Worm (Caenorhabditis elegans) whole organism, L2 larva: ENCODE data around the gene C52E4.7.

Experiments used
- C34F6.9 ChIP-seq: fragments of 150-350 bp; optimal IDR thresholded peaks from 2 replicates; lab custom pipeline; 2014; ENCODE audit warnings: missing biosample characterization, missing genetic modification characterization
- F13H6.1 ChIP-seq: sonication (generic microtip); optimal IDR thresholded peaks from 2 replicates; lab custom pipeline; 2016; ENCODE audit warnings: missing genetic modification characterization, missing compliant biosample characterization
- R02D3.7 ChIP-seq: fragments of 150-350 bp; optimal IDR thresholded peaks from 2 replicates; lab custom pipeline; 2014; ENCODE audit warnings: missing biosample characterization, missing genetic modification characterization
- Y55F3AM.14 ChIP-seq: fragments of 200-800 bp; sonication (Bioruptor generic); optimal IDR thresholded peaks from 2 replicates; lab custom pipeline; 2018; ENCODE audit warnings: mild to moderate bottlenecking, missing genetic modification characterization, missing compliant biosample characterization
- ZK546.5 ChIP-seq: sonication (generic microtip); optimal IDR thresholded peaks from 2 replicates; lab custom pipeline; 2017; ENCODE audit warnings: missing biosample characterization, missing genetic modification characterization
- alr-1 ChIP-seq: fragments of 150-350 bp; optimal IDR thresholded peaks from 2 replicates; lab custom pipeline; 2014; ENCODE audit warnings: missing biosample characterization, missing genetic modification characterization
- ama-1 ChIP-seq: fragments of 150-350 bp; optimal IDR thresholded peaks from 2 replicates; lab custom pipeline; 2018; ENCODE audit warnings: inconsistent platforms
- blmp-1 ChIP-seq: sonication (generic microtip); optimal IDR thresholded peaks from 2 replicates; lab custom pipeline; 2017; ENCODE audit warnings: missing genetic modification characterization, mild to moderate bottlenecking, missing compliant biosample characterization, antibody characterized with exemption, moderate library complexity; ENCODE audit not compliant: insufficient read depth
- ceh-16 ChIP-seq: fragments of 150-350 bp; optimal IDR thresholded peaks from 2 replicates; lab custom pipeline; 2014; ENCODE audit warnings: missing biosample characterization, missing genetic modification characterization
- crh-2 ChIP-seq: sonication (generic microtip); optimal IDR thresholded peaks from 2 replicates; lab custom pipeline; 2017; ENCODE audit warnings: missing biosample characterization, missing genetic modification characterization
- egl-27 ChIP-seq: sonication (generic microtip); optimal IDR thresholded peaks from 3 replicates; lab custom pipeline; 2017; ENCODE audit warnings: missing biosample characterization, missing genetic modification reagents, missing genetic modification characterization
- elt-3 ChIP-seq: sonication (generic microtip); optimal IDR thresholded peaks from 2 replicates; lab custom pipeline; 2017; ENCODE audit warnings: missing biosample characterization, missing genetic modification characterization
- gmeb-1 ChIP-seq: fragments of 150-350 bp; optimal IDR thresholded peaks from 2 replicates; lab custom pipeline; 2014; ENCODE audit warnings: missing biosample characterization, missing genetic modification characterization
- lin-11 ChIP-seq: fragments of 150-350 bp; sonication (generic microtip); optimal IDR thresholded peaks from 2 replicates; lab custom pipeline; 2014; ENCODE audit warnings: missing biosample characterization, missing genetic modification characterization, inconsistent platforms, mixed read lengths
- lin-39 ChIP-seq: fragments of 150-350 bp; optimal IDR thresholded peaks from 2 replicates; lab custom pipeline; 2014; ENCODE audit warnings: missing biosample characterization, missing genetic modification reagents, missing genetic modification characterization
- lsy-2 ChIP-seq, 2 experiments: fragments of 150-350 bp in 1 of 2; sonication (generic microtip) in 1 of 2; optimal IDR thresholded peaks; 2 replicates each; lab custom pipeline; 2014 to 2017; ENCODE audit warnings: missing biosample characterization in 2 of 2, missing genetic modification characterization in 2 of 2
- mab-5 ChIP-seq: fragments of 150-350 bp; optimal IDR thresholded peaks from 2 replicates; lab custom pipeline; 2014; ENCODE audit warnings: missing biosample characterization, missing genetic modification characterization
- mbf-1 ChIP-seq: sonication (generic microtip); optimal IDR thresholded peaks from 2 replicates; lab custom pipeline; 2017; ENCODE audit warnings: missing biosample characterization, missing genetic modification characterization
- nhr-11 ChIP-seq: fragments of 150-350 bp; optimal IDR thresholded peaks from 2 replicates; lab custom pipeline; 2014; ENCODE audit warnings: missing biosample characterization, missing genetic modification characterization
- nhr-129 ChIP-seq: fragments of 150-350 bp; optimal IDR thresholded peaks from 2 replicates; lab custom pipeline; 2014; ENCODE audit warnings: missing biosample characterization, missing genetic modification characterization
- nhr-21 ChIP-seq: fragments of 150-350 bp; optimal IDR thresholded peaks from 2 replicates; lab custom pipeline; 2014; ENCODE audit warnings: missing biosample characterization, missing genetic modification characterization
- nhr-237 ChIP-seq: fragments of 150-350 bp; optimal IDR thresholded peaks from 2 replicates; lab custom pipeline; 2014; ENCODE audit warnings: missing biosample characterization, missing genetic modification characterization
- nhr-25 ChIP-seq: fragments of 150-350 bp; sonication (generic microtip); optimal IDR thresholded peaks from 3 replicates; lab custom pipeline; 2014; ENCODE audit warnings: missing biosample characterization, missing genetic modification characterization
- nhr-6 ChIP-seq: fragments of 150-350 bp; optimal IDR thresholded peaks from 2 replicates; lab custom pipeline; 2014; ENCODE audit warnings: missing biosample characterization, missing genetic modification characterization
- nhr-77 ChIP-seq: fragments of 150-350 bp; optimal IDR thresholded peaks from 2 replicates; lab custom pipeline; 2014; ENCODE audit warnings: missing biosample characterization, missing genetic modification characterization
- peb-1 ChIP-seq: fragments of 150-350 bp; optimal IDR thresholded peaks from 2 replicates; lab custom pipeline; 2014; ENCODE audit warnings: missing biosample characterization, missing genetic modification characterization
- sem-4 ChIP-seq: fragments of 150-350 bp; optimal IDR thresholded peaks from 2 replicates; lab custom pipeline; 2014; ENCODE audit warnings: missing biosample characterization, missing genetic modification reagents, missing genetic modification characterization
- skn-1 ChIP-seq: sonication (generic microtip); optimal IDR thresholded peaks from 2 replicates; lab custom pipeline; 2017; ENCODE audit warnings: missing biosample characterization, missing genetic modification characterization
- sma-9 ChIP-seq, 2 experiments: fragments of 150-350 bp in 1 of 2; sonication (generic microtip) in 1 of 2; optimal IDR thresholded peaks; 2 replicates each; lab custom pipeline; 2014 to 2016; ENCODE audit warnings: missing genetic modification characterization in 2 of 2, mild to moderate bottlenecking in 1 of 2, missing biosample characterization in 1 of 2, missing compliant biosample characterization in 1 of 2, missing genetic modification reagents in 1 of 2, moderate library complexity in 1 of 2
- unc-39 ChIP-seq: fragments of 150-350 bp; optimal IDR thresholded peaks from 2 replicates; lab custom pipeline; 2014; ENCODE audit warnings: missing biosample characterization, missing genetic modification characterization
- unc-55 ChIP-seq: fragments of 150-350 bp; sonication (generic microtip); optimal IDR thresholded peaks from 3 replicates; lab custom pipeline; 2014; ENCODE audit warnings: missing biosample characterization, missing genetic modification reagents, missing genetic modification characterization
- unc-62 ChIP-seq: fragments of 150-350 bp; optimal IDR thresholded peaks from 2 replicates; lab custom pipeline; 2014; ENCODE audit warnings: missing biosample characterization, missing genetic modification reagents, missing genetic modification characterization
- zag-1 ChIP-seq: fragments of 150-350 bp; optimal IDR thresholded peaks from 2 replicates; lab custom pipeline; 2014; ENCODE audit warnings: missing biosample characterization, missing genetic modification characterization
- ztf-11 ChIP-seq: sonication (generic microtip); optimal IDR thresholded peaks from 2 replicates; lab custom pipeline; 2017; ENCODE audit warnings: missing biosample characterization, missing genetic modification characterization
- ztf-4 ChIP-seq: fragments of 150-350 bp; optimal IDR thresholded peaks from 2 replicates; lab custom pipeline; 2014; ENCODE audit warnings: missing biosample characterization, missing genetic modification characterization

C52E4.7 gene

DNA sequence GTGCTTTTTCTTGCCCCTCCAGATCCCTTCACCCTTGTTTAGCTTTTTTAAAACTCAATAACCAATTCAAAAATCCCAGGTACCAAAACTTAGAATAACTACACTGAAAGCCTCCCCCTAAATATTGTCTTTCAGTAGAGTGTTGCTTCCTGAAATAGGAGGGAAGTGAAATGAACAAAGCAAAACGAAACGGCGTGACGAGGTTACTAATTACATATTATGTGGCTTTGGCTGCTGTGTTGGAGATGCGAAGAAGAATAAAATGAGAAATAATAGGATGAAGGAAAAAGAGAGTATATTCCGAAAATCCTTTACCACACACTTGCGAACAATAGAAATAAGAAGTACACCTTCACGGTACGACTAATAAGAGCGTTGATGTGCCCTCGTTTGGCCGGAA, 42.0 kb downstream of the C52E4.7 start:
- TF ChIP-seq unc-39 (tag; lab: Kevin White, UChicago), result no peak
- TF ChIP-seq ama-1 (lab: Kevin White, UChicago), result no peak
- TF ChIP-seq sem-4 (tag; lab: Kevin White, UChicago), result no peak
- TF ChIP-seq gmeb-1 (tag; lab: Kevin White, UChicago), result no peak
- TF ChIP-seq zag-1 (tag; lab: Kevin White, UChicago), result no peak
- no peak for TF ChIP-seq ztf-4 (tag; lab: Kevin White, UChicago)
- no peak for TF ChIP-seq F13H6.1
- TF ChIP-seq ZK546.5 (tag; lab: Kevin White, UChicago), result no peak

DNA sequence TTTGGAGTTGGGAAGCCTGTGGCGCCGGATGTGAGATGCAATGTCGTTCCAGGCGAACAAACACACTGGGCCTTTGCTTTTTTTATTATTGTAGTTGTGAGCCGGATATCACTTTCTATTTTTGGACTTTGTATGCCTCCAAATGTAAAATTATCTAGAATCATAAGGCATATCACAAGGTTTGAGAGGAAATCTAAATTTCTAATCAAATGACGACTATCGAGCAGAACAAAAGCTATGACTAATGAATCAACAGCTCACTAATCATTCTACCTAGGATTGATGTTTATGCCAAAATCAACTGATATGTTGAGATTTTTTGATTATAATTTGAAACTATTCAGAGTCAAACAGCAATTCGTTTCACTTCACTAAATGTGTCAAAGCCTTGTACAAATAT, 43.8 kb downstream of the C52E4.7 start:
- TF ChIP-seq Y55F3AM.14 (GFP tag; lab: Kevin White, UChicago) (no peak), nhr-129 (tag; lab: Kevin White, UChicago) (no peak), crh-2 (tag; lab: Kevin White, UChicago) (no peak), ZK546.5 (tag; lab: Kevin White, UChicago) (no peak), ztf-4 (tag; lab: Kevin White, UChicago) (peak; percentile 4), R02D3.7 (tag; lab: Kevin White, UChicago) (no peak)

DNA sequence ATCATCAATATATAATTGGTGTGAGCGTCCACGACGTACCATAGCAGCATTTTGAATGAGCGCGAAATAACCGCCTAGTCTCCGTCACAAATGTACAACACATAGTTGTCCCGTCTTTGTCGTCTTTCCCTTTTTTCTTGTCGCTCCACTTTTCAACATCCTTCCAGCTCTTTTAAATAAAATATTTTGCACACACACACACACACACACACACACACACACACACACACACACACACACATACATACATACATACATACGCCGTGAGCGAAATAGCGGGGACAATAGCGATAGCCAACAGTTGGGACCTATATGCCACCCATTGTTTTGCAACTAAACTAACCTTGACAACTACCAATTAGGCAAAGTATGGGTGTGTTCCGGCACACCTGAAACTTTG, 44.2 kb downstream of the C52E4.7 start:
- no peak for TF ChIP-seq mab-5 (tag; lab: Kevin White, UChicago)
- TF ChIP-seq alr-1, result no peak
- no peak for TF ChIP-seq nhr-6 (tag; lab: Kevin White, UChicago)
- peak; percentile 11 for TF ChIP-seq nhr-129 (tag; lab: Kevin White, UChicago)
- no peak for TF ChIP-seq nhr-77 (tag; lab: Kevin White, UChicago)
- TF ChIP-seq unc-55 (GFP tag; lab: Kevin White, UChicago), result peak; percentile 59
- TF ChIP-seq R02D3.7 (tag; lab: Kevin White, UChicago), result no peak
- TF ChIP-seq unc-62 (GFP tag; lab: Kevin White, UChicago), result no peak
- peak; percentile 2 for TF ChIP-seq Y55F3AM.14 (GFP tag; lab: Kevin White, UChicago)
- no peak for TF ChIP-seq nhr-237 (tag; lab: Kevin White, UChicago)
- no peak for TF ChIP-seq peb-1 (tag; lab: Kevin White, UChicago)
- no peak for TF ChIP-seq blmp-1 (tag; lab: Kevin White, UChicago)
- no peak for TF ChIP-seq nhr-11
- TF ChIP-seq elt-3, result no peak
- no peak for TF ChIP-seq lsy-2 (tag; optimal IDR thresholded peaks at IDR 0.05; lab: Kevin White, UChicago)
- no peak for TF ChIP-seq skn-1 (tag; lab: Kevin White, UChicago)

DNA sequence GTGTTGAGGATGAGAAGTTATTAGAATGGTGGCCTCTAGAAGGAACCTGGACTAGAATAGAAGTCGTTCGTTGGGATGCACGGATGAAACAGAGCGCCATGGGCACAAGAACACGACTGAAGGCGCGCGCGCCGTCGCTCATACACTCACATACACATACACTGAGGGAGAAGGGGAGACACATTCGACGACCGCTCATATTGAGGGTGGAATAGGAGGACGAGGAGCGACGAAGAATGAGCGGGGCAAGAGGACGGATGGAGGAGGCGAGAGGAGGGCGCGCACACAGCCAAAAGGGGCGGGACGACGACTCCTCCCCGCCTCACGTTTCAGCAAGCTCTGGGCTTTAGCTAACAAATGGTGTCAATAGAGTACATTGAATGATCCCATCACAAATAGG, 44.7 kb downstream of the C52E4.7 start:
- no peak for TF ChIP-seq gmeb-1 (tag; lab: Kevin White, UChicago)
- no peak for TF ChIP-seq lin-39
- TF ChIP-seq nhr-6 (tag; lab: Kevin White, UChicago), result no peak
- TF ChIP-seq lin-11 (tag; lab: Kevin White, UChicago), result peak; percentile 32
- peak; percentile 33 for TF ChIP-seq C34F6.9 (tag; lab: Kevin White, UChicago)
- TF ChIP-seq nhr-11, result no peak
- peak; percentile 7 for TF ChIP-seq F13H6.1
- TF ChIP-seq nhr-129 (tag; lab: Kevin White, UChicago), result peak; percentile 29
- TF ChIP-seq sma-9 (GFP tag; optimal IDR thresholded peaks at IDR 0.05; lab: Kevin White, UChicago), result no peak
- TF ChIP-seq sma-9 (tag; optimal IDR thresholded peaks at IDR 0.05; lab: Kevin White, UChicago), result no peak
- TF ChIP-seq sem-4 (tag; lab: Kevin White, UChicago), result no peak
- TF ChIP-seq ztf-11 (tag; lab: Kevin White, UChicago), result no peak
- no peak for TF ChIP-seq nhr-21 (tag; lab: Kevin White, UChicago)
- TF ChIP-seq egl-27 (tag; lab: Kevin White, UChicago), result no peak
- peak; percentile 12 for TF ChIP-seq unc-55 (GFP tag; lab: Kevin White, UChicago)
- TF ChIP-seq mbf-1 (tag; lab: Kevin White, UChicago), result no peak
- peak; percentile 65 for TF ChIP-seq ama-1 (lab: Kevin White, UChicago)
- TF ChIP-seq, all 48 proteins: peak for 6

DNA sequence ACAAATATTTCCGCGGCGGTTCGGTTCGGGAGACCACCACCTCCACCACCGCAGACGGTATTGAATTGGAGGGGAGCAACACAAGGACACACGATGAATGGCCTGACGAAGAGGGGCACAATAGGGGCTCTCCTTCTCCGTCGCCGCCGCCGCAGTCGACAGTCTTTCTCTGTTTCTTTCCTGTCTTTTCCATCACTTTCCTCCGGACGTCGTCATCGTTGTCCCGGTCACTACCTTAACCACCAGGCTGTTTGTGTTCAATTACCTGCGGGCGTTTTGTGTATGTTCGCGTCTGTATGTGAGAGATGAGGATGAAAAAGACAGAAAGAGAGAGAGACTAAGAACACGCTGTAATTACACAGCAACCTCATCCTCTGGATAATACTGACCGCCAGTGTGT, 45.7 kb downstream of the C52E4.7 start:
- no peak for TF ChIP-seq lsy-2 (tag; optimal IDR thresholded peaks at IDR 0.05; lab: Kevin White, UChicago)
- TF ChIP-seq ceh-16, result no peak
- TF ChIP-seq nhr-237 (tag; lab: Kevin White, UChicago), result no peak
- TF ChIP-seq nhr-129 (tag; lab: Kevin White, UChicago), result no peak
- TF ChIP-seq nhr-25 (tag; lab: Kevin White, UChicago), result peak; percentile 24
- TF ChIP-seq ztf-4 (tag; lab: Kevin White, UChicago), result no peak
